Fruit fly (Drosophila melanogaster): ENCODE results near the gene Ak1.

- TF ChIP-seq ttk (optimal IDR thresholded peaks at IDR 0.05) (no peak), psq (optimal IDR thresholded peaks at IDR 0.05) (no peak), insv (optimal IDR thresholded peaks at IDR 0.05) (no peak), Sin3A (optimal IDR thresholded peaks at IDR 0.05) (no peak), h (optimal IDR thresholded peaks at IDR 0.05) (no peak), Myc (optimal IDR thresholded peaks at IDR 0.05) (no peak)
Measured at dm6 chr3L:12178847-12179437, 24.9 kb downstream of the Ak1 start.

All from Kc167 (cell line).